Worm (Caenorhabditis elegans): ENCODE measurements around the gene aff-1.

aff-1 gene

DNA sequence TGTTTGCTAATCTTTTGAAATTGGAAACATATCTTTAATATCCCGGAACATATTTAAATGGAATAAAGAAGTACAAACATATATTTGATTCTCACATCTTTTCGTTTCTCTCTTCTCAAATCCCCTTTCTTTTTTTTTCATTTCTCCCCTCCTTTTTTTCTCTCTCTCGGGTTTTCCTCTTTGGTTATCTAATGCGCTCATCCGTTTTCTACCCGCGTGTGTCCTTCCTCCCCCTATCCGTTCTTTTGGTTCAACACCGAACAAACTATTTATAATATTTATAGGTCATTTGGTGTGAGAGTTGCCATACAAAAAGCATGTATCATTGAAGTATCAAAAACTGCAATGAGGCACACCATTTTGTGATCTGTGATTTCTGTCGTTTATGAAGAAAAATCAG, 39.6 kb downstream of the aff-1 start:
- TF ChIP-seq peb-1 (tag; optimal IDR thresholded peaks at IDR 0.05) = no peak
- TF ChIP-seq nhr-12 (tag; optimal IDR thresholded peaks at IDR 0.05) = no peak
- TF ChIP-seq sma-9 (GFP tag; optimal IDR thresholded peaks at IDR 0.05) = peak; percentile 82
- no peak for TF ChIP-seq sma-9 (tag; optimal IDR thresholded peaks at IDR 0.05)
- no peak for TF ChIP-seq ama-1 (optimal IDR thresholded peaks at IDR 0.05)
- TF ChIP-seq egl-27 (tag; optimal IDR thresholded peaks at IDR 0.05) = peak; percentile 60
- TF ChIP-seq nhr-10 (tag; optimal IDR thresholded peaks at IDR 0.05) = no peak
- TF ChIP-seq ztf-11 (tag; optimal IDR thresholded peaks at IDR 0.05) = no peak
- peak; percentile 65 for TF ChIP-seq sem-4 (tag; optimal IDR thresholded peaks at IDR 0.05)
- peak; percentile 31 for TF ChIP-seq fos-1 (tag; optimal IDR thresholded peaks at IDR 0.05)
- no peak for TF ChIP-seq skn-1 (tag; optimal IDR thresholded peaks at IDR 0.05)
- TF ChIP-seq aly-2 (tag; optimal IDR thresholded peaks at IDR 0.05) = no peak
- TF ChIP-seq nhr-129 (tag; optimal IDR thresholded peaks at IDR 0.05) = peak; percentile 12
- TF ChIP-seq nhr-6 (tag; optimal IDR thresholded peaks at IDR 0.05) = peak; percentile 33
- TF ChIP-seq unc-62 (GFP tag; optimal IDR thresholded peaks at IDR 0.05) = no peak
- TF ChIP-seq lin-13 (GFP tag; optimal IDR thresholded peaks at IDR 0.05) = no peak
- no peak for TF ChIP-seq elt-3 (tag; optimal IDR thresholded peaks at IDR 0.05)
- peak; percentile 52 for TF ChIP-seq nhr-25 (tag; optimal IDR thresholded peaks at IDR 0.05)
- no peak for TF ChIP-seq ceh-82 (tag; optimal IDR thresholded peaks at IDR 0.05)
- TF ChIP-seq nhr-237 (tag; optimal IDR thresholded peaks at IDR 0.05) = no peak
- TF ChIP-seq ztf-1 (GFP tag; conservative IDR thresholded peaks at IDR 0.05) = no peak
- no peak for TF ChIP-seq zag-1 (tag; optimal IDR thresholded peaks at IDR 0.05)
- TF ChIP-seq mab-5 (tag; optimal IDR thresholded peaks at IDR 0.05) = peak; percentile 45
- TF ChIP-seq F13H6.1 (tag; optimal IDR thresholded peaks at IDR 0.05) = peak; percentile 75
- TF ChIP-seq ceh-16 (tag; optimal IDR thresholded peaks at IDR 0.05) = peak; percentile 0
- TF ChIP-seq snpc-4 (tag; optimal IDR thresholded peaks at IDR 0.05) = no peak
- no peak for TF ChIP-seq ZK546.5 (tag; optimal IDR thresholded peaks at IDR 0.05)
- no peak for TF ChIP-seq dmd-4 (tag; optimal IDR thresholded peaks at IDR 0.05)
- TF ChIP-seq alr-1 (tag; optimal IDR thresholded peaks at IDR 0.05) = no peak
- no peak for TF ChIP-seq R02D3.7 (tag; optimal IDR thresholded peaks at IDR 0.05)
- no peak for TF ChIP-seq nhr-11 (tag; optimal IDR thresholded peaks at IDR 0.05)
- peak; percentile 12 for TF ChIP-seq sma-3 (GFP tag; optimal IDR thresholded peaks at IDR 0.05)
- no peak for TF ChIP-seq elt-1 (tag; optimal IDR thresholded peaks at IDR 0.05)
- TF ChIP-seq nhr-77 (tag; optimal IDR thresholded peaks at IDR 0.05) = no peak
- TF ChIP-seq ztf-4 (tag; optimal IDR thresholded peaks at IDR 0.05) = no peak
- TF ChIP-seq gmeb-1 (tag; optimal IDR thresholded peaks at IDR 0.05) = no peak
- TF ChIP-seq blmp-1 (tag; optimal IDR thresholded peaks at IDR 0.05; ENCODE audit: insufficient read depth) = peak; percentile 18
- TF ChIP-seq Y55F3AM.14 (GFP tag; optimal IDR thresholded peaks at IDR 0.05) = no peak
- TF ChIP-seq lsy-2 (tag; optimal IDR thresholded peaks at IDR 0.05) = peak in 1 of 2 experiments; percentile 55
- TF ChIP-seq nhr-23 (tag; optimal IDR thresholded peaks at IDR 0.05) = no peak
- no peak for TF ChIP-seq crh-2 (tag; optimal IDR thresholded peaks at IDR 0.05)
- no peak for TF ChIP-seq nhr-21 (tag; optimal IDR thresholded peaks at IDR 0.05)
- TF ChIP-seq mdl-1 (tag; optimal IDR thresholded peaks at IDR 0.05) = peak in 1 of 2 experiments; percentile 14
- TF ChIP-seq lin-39 (tag; optimal IDR thresholded peaks at IDR 0.05) = no peak
- TF ChIP-seq unc-55 (GFP tag; optimal IDR thresholded peaks at IDR 0.05) = peak; percentile 68
- TF ChIP-seq mbf-1 (tag; optimal IDR thresholded peaks at IDR 0.05) = no peak
- no peak for TF ChIP-seq lin-11 (tag; optimal IDR thresholded peaks at IDR 0.05)
- peak; percentile 64 for TF ChIP-seq C34F6.9 (tag; optimal IDR thresholded peaks at IDR 0.05)
- no peak for TF ChIP-seq unc-39 (tag; optimal IDR thresholded peaks at IDR 0.05)

All from whole organism, L2 larva.